Worm (Caenorhabditis elegans) whole organism, young adult: ENCODE results near the gene ZC204.12.

Source experiments
- F39B2.1 ChIP-seq: fragments of 200-800 bp; sonication (Bioruptor generic); IDR thresholded peaks from 2 replicates; pipeline ENCODE4 v1.3.6; 2022; ENCODE audit warnings: missing genetic modification reagents, missing genetic modification characterization, missing compliant biosample characterization
- Y79H2A.3 ChIP-seq: fragments of 200-800 bp; sonication (Bioruptor generic); conservative IDR thresholded peaks from 2 replicates; pipeline ENCODE4 v1.3.6; 2022; ENCODE audit warnings: missing genetic modification reagents, missing genetic modification characterization, missing compliant biosample characterization
- ama-1 ChIP-seq, 3 experiments: fragments of 150-350 bp in 1 of 3; sonication (generic microtip) in 2 of 3; optimal IDR thresholded peaks; 2 replicates each; lab custom pipeline; 2014 to 2018; ENCODE audit warnings: missing biosample characterization in 2 of 3, missing genetic modification characterization in 2 of 3, missing genetic modification reagents in 2 of 3
- aptf-2 ChIP-seq: fragments of 200-800 bp; sonication (Bioruptor generic); conservative IDR thresholded peaks from 2 replicates; pipeline ENCODE4 v1.3.6; 2022; ENCODE audit warnings: missing genetic modification reagents, missing genetic modification characterization, missing compliant biosample characterization
- cebp-2 ChIP-seq: fragments of 200-800 bp; sonication (Bioruptor generic); IDR thresholded peaks from 2 replicates; pipeline ENCODE4 v1.3.6; 2022; ENCODE audit warnings: missing genetic modification characterization, missing compliant biosample characterization
- hsf-1 ChIP-seq: fragments of 200-800 bp; sonication (Bioruptor generic); IDR thresholded peaks from 2 replicates; pipeline ENCODE4 v1.3.6; 2022; ENCODE audit warnings: missing genetic modification reagents, missing genetic modification characterization, missing compliant biosample characterization
- nfya-1 ChIP-seq: sonication (generic microtip); optimal IDR thresholded peaks from 2 replicates; lab custom pipeline; 2017; ENCODE audit warnings: antibody characterized with exemption, missing compliant biosample characterization, missing genetic modification characterization, borderline replicate concordance; ENCODE audit not compliant: insufficient read depth
- nhr-27 ChIP-seq: fragments of 200-800 bp; sonication (Bioruptor generic); optimal IDR thresholded peaks from 2 replicates; lab custom pipeline; 2018; ENCODE audit warnings: mild to moderate bottlenecking, missing genetic modification characterization, moderate library complexity, missing compliant biosample characterization
- nhr-90 ChIP-seq: sonication (generic microtip); optimal IDR thresholded peaks from 2 replicates; lab custom pipeline; 2016; ENCODE audit warnings: missing genotype, mild to moderate bottlenecking, missing genetic modification characterization, missing compliant biosample characterization
- pha-4 ChIP-seq: fragments of 150-350 bp; sonication (generic microtip); optimal IDR thresholded peaks from 2 replicates; lab custom pipeline; 2014; ENCODE audit warnings: missing biosample characterization, missing genetic modification reagents, missing genetic modification characterization
- sea-2 ChIP-seq: fragments of 200-800 bp; sonication (Bioruptor generic); IDR thresholded peaks from 2 replicates; pipeline ENCODE4 v1.3.6; 2022; ENCODE audit warnings: missing genetic modification characterization, missing compliant biosample characterization

ce11 chrII:1644777-1645348 is 12.2 kb downstream of the ZC204.12 start, which contains the start of gene ZC204.6:
- TF ChIP-seq sea-2 (no peak), nhr-27 (tag; lab: Kevin White, UChicago) (no peak), pha-4 (tag; lab: Kevin White, UChicago) (no peak), F39B2.1 (GFP tag; lab: Robert Waterston, UW) (no peak), ama-1 (optimal IDR thresholded peaks at IDR 0.05; lab: Kevin White, UChicago) (no peak), ama-1 (GFP tag; optimal IDR thresholded peaks at IDR 0.05; lab: Kevin White, UChicago) (no peak), aptf-2 (GFP tag; lab: Robert Waterston, UW) (no peak), nhr-90 (tag; lab: Kevin White, UChicago) (no peak), cebp-2 (GFP tag; lab: Robert Waterston, UW) (no peak), nfya-1 (tag; lab: Kevin White, UChicago) (no peak), hsf-1 (GFP tag; lab: Robert Waterston, UW) (no peak), Y79H2A.3 (GFP tag; lab: Robert Waterston, UW) (no peak)
